Worm (Caenorhabditis elegans) whole organism, young adult: ENCODE results near the gene F07E5.12.

Experiments
- F39B2.1 ChIP-seq: fragments of 200-800 bp; sonication (Bioruptor generic); IDR thresholded peaks from 2 replicates; pipeline ENCODE4 v1.3.6; 2022; ENCODE audit warnings: missing genetic modification reagents, missing genetic modification characterization, missing compliant biosample characterization
- bed-1 ChIP-seq: fragments of 200-800 bp; sonication (Bioruptor generic); IDR thresholded peaks from 2 replicates; pipeline ENCODE4 v1.3.6; 2022; ENCODE audit warnings: missing genetic modification reagents, missing genetic modification characterization, missing compliant biosample characterization
- cebp-2 ChIP-seq: fragments of 200-800 bp; sonication (Bioruptor generic); IDR thresholded peaks from 2 replicates; pipeline ENCODE4 v1.3.6; 2022; ENCODE audit warnings: missing genetic modification characterization, missing compliant biosample characterization
- ceh-40 ChIP-seq: fragments of 200-800 bp; sonication (Bioruptor generic); IDR thresholded peaks from 2 replicates; pipeline ENCODE4 v1.3.6; 2022; ENCODE audit warnings: missing genetic modification characterization, missing compliant biosample characterization
- ceh-91 ChIP-seq: fragments of 200-800 bp; sonication (Bioruptor generic); IDR thresholded peaks from 2 replicates; pipeline ENCODE4 v1.3.6; 2022; ENCODE audit warnings: missing genetic modification reagents, missing genetic modification characterization, missing compliant biosample characterization
- hmg-1.2 ChIP-seq: fragments of 200-800 bp; sonication (Bioruptor generic); IDR thresholded peaks from 2 replicates; pipeline ENCODE4 v1.3.6; 2022; ENCODE audit warnings: missing genetic modification reagents, missing genetic modification characterization, missing compliant biosample characterization
- madf-8 ChIP-seq: fragments of 200-800 bp; sonication (Bioruptor generic); conservative IDR thresholded peaks from 2 replicates; pipeline ENCODE4 v1.3.6; 2022; ENCODE audit warnings: missing genetic modification reagents, missing genetic modification characterization, missing compliant biosample characterization
- mel-28 ChIP-seq: sonication (generic microtip); optimal IDR thresholded peaks from 2 replicates; lab custom pipeline; 2016; ENCODE audit warnings: borderline replicate concordance, mild to moderate bottlenecking, missing genetic modification characterization, missing compliant biosample characterization
- nfya-1 ChIP-seq: sonication (generic microtip); optimal IDR thresholded peaks from 2 replicates; lab custom pipeline; 2017; ENCODE audit warnings: antibody characterized with exemption, missing compliant biosample characterization, missing genetic modification characterization, borderline replicate concordance; ENCODE audit not compliant: insufficient read depth
- nfya-2 ChIP-seq: fragments of 200-800 bp; sonication (Bioruptor generic); IDR thresholded peaks from 2 replicates; pipeline ENCODE4 v1.3.6; 2022; ENCODE audit warnings: missing genetic modification reagents, missing genetic modification characterization, missing compliant biosample characterization
- sdz-38 ChIP-seq: sonication (generic microtip); optimal IDR thresholded peaks from 2 replicates; lab custom pipeline; 2016; ENCODE audit warnings: missing genotype, missing genetic modification characterization, missing compliant biosample characterization
- snpc-4 ChIP-seq, 5 experiments: fragments of 150-350 bp in 1 of 5; sonication (generic microtip) in 4 of 5; optimal IDR thresholded peaks; 2 replicates each; lab custom pipeline; 2014 to 2018; ENCODE audit warnings: missing genetic modification characterization in 5 of 5, missing biosample characterization in 3 of 5, antibody characterized with exemption in 2 of 5, mild to moderate bottlenecking in 2 of 5, missing compliant biosample characterization in 2 of 5, missing genotype in 2 of 5, moderate library complexity in 2 of 5, missing genetic modification reagents in 1 of 5
- tlf-1 ChIP-seq: fragments of 200-800 bp; sonication (Bioruptor generic); optimal IDR thresholded peaks from 2 replicates; lab custom pipeline; 2018; ENCODE audit warnings: mild to moderate bottlenecking, missing genetic modification characterization, missing compliant biosample characterization
- unc-62 ChIP-seq: fragments of 150-350 bp; optimal IDR thresholded peaks from 2 replicates; lab custom pipeline; 2014; ENCODE audit warnings: missing biosample characterization, missing genetic modification reagents, missing genetic modification characterization

- TF ChIP-seq nfya-2 (GFP tag; lab: Robert Waterston, UW) (no peak), ceh-40 (GFP tag; lab: Robert Waterston, UW) (no peak), mel-28 (tag; lab: Kevin White, UChicago) (no peak), ceh-91 (GFP tag; lab: Robert Waterston, UW) (no peak), hmg-1.2 (no peak), tlf-1 (GFP tag; lab: Kevin White, UChicago) (no peak), F39B2.1 (GFP tag; lab: Robert Waterston, UW) (no peak), unc-62 (GFP tag; lab: Kevin White, UChicago) (no peak), bed-1 (GFP tag; lab: Robert Waterston, UW) (no peak), nfya-1 (no peak), snpc-4 (GFP tag; optimal IDR thresholded peaks at IDR 0.05; lab: Kevin White, UChicago) (no peak), snpc-4 (tag; optimal IDR thresholded peaks at IDR 0.05; lab: Kevin White, UChicago) (no peak), sdz-38 (tag; lab: Kevin White, UChicago) (no peak), cebp-2 (GFP tag; lab: Robert Waterston, UW) (no peak), madf-8 (GFP tag; lab: Robert Waterston, UW) (no peak)
Measured at ce11 chrII:2028712-2029111, 39.1 kb upstream of the F07E5.12 start, which contains the start of gene bath-1.
